Worm (Caenorhabditis elegans) whole organism, L4/young adult: ENCODE data around the gene R11E3.1.

Experiments
- W03F9.2 ChIP-seq: fragments of 150-350 bp; optimal IDR thresholded peaks from 2 replicates; lab custom pipeline; 2014; ENCODE audit warnings: missing biosample characterization, missing genetic modification characterization
- dao-5 ChIP-seq: sonication (generic microtip); optimal IDR thresholded peaks from 2 replicates; lab custom pipeline; 2016; ENCODE audit warnings: missing genotype, missing genetic modification characterization, moderate library complexity, missing compliant biosample characterization
- him-1 ChIP-seq: sonication (generic microtip); optimal IDR thresholded peaks from 2 replicates; lab custom pipeline; 2016; ENCODE audit warnings: missing genotype, missing genetic modification reagents, missing genetic modification characterization, missing compliant biosample characterization

DNA sequence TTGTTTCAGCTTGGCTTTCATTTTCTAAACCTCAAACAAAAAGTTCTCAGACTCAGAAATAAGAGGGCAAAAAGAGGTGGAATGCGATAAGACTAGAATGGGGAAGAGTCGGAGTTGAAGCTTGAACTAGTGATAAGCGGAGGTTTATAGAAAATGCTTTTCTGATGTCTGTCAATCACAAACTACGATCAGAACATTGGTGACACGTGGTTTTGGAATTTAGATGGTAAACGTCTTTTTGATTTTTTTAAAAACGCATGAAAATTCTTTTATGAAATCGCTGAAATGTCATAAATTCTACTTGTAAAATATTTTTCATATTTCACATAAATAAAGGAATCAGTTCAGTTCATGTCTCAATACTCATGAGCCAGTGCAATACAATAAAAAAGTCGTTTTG lies 31.5 kb downstream of the R11E3.1 start, which contains the start of gene H06H21.8:
- no peak for TF ChIP-seq him-1
- TF ChIP-seq W03F9.2 (tag; lab: Kevin White, UChicago): no peak
- no peak for TF ChIP-seq dao-5 (tag; lab: Kevin White, UChicago)
